Fruit fly (Drosophila melanogaster) whole organism, embryonic: Measurements from ENCODE around the gene CG10343.

Experiments
- Asciz ChIP-seq: fragments of 200-800 bp; sonication (Bioruptor generic); optimal IDR thresholded peaks from 2 replicates; lab custom pipeline; 2017; ENCODE audit warnings: missing biosample characterization, mild to moderate bottlenecking, missing genetic modification characterization, missing genetic modification reagents
- B-H1 ChIP-seq: fragments of 200-800 bp; sonication (Bioruptor generic); IDR thresholded peaks from 3 replicates; pipeline ENCODE4 v1.3.6; 2022; ENCODE audit warnings: missing biosample characterization, missing genetic modification characterization
- Bdp1 ChIP-seq: fragments of 200-800 bp; sonication (Bioruptor generic); optimal IDR thresholded peaks from 3 replicates; lab custom pipeline; 2016; ENCODE audit warnings: missing biosample characterization, missing genetic modification characterization
- Blimp-1 ChIP-seq: fragments of 200-800 bp; sonication (Bioruptor generic); optimal IDR thresholded peaks from 3 replicates; lab custom pipeline; 2018; ENCODE audit warnings: missing biosample characterization, missing genetic modification characterization, mild to moderate bottlenecking, moderate library complexity, missing genetic modification reagents
- CG10267 ChIP-seq: fragments of 200-800 bp; sonication (Bioruptor generic); optimal IDR thresholded peaks from 2 replicates; lab custom pipeline; 2018; ENCODE audit warnings: missing biosample characterization, mild to moderate bottlenecking, missing genetic modification characterization, moderate library complexity
- CG10462 ChIP-seq: fragments of 200-800 bp; sonication (Bioruptor generic); optimal IDR thresholded peaks from 2 replicates; lab custom pipeline; 2016; ENCODE audit warnings: missing biosample characterization, missing genetic modification characterization
- CG10979 ChIP-seq: fragments of 200-800 bp; sonication (Bioruptor generic); optimal IDR thresholded peaks from 2 replicates; lab custom pipeline; 2018; ENCODE audit warnings: missing biosample characterization, mild to moderate bottlenecking, missing genetic modification characterization, moderate library complexity
- CG11085 ChIP-seq: fragments of 200-800 bp; sonication (Bioruptor generic); IDR thresholded peaks from 2 replicates; pipeline ENCODE4 v1.3.6; 2022; ENCODE audit warnings: missing biosample characterization, missing genetic modification characterization
- CG12104 ChIP-seq: fragments of 200-800 bp; sonication (Bioruptor generic); optimal IDR thresholded peaks from 3 replicates; lab custom pipeline; 2016; ENCODE audit warnings: missing biosample characterization, missing genetic modification characterization
- CG12659 ChIP-seq: fragments of 200-800 bp; sonication (Bioruptor generic); optimal IDR thresholded peaks from 3 replicates; lab custom pipeline; 2017; ENCODE audit warnings: mild to moderate bottlenecking, missing biosample characterization, missing genetic modification reagents, missing genetic modification characterization
- CG12769 ChIP-seq: fragments of 200-800 bp; sonication (Bioruptor generic); optimal IDR thresholded peaks from 2 replicates; lab custom pipeline; 2019; ENCODE audit warnings: missing biosample characterization, mild to moderate bottlenecking, missing genetic modification characterization, moderate library complexity
- CG14965 ChIP-seq: fragments of 200-800 bp; sonication (Bioruptor generic); optimal IDR thresholded peaks from 2 replicates; lab custom pipeline; 2016; ENCODE audit warnings: missing biosample characterization, missing genetic modification characterization, borderline replicate concordance
- CG15073 ChIP-seq: fragments of 200-800 bp; sonication (Bioruptor generic); optimal IDR thresholded peaks from 2 replicates; lab custom pipeline; 2016; ENCODE audit warnings: missing biosample characterization, missing genetic modification characterization
- CG15269 ChIP-seq: fragments of 200-800 bp; sonication (Bioruptor generic); optimal IDR thresholded peaks from 2 replicates; lab custom pipeline; 2018; ENCODE audit warnings: missing biosample characterization, mild to moderate bottlenecking, missing genetic modification characterization, moderate library complexity
- CG15479 ChIP-seq: fragments of 200-800 bp; sonication (Bioruptor generic); optimal IDR thresholded peaks from 3 replicates; lab custom pipeline; 2019; ENCODE audit warnings: missing biosample characterization, mild to moderate bottlenecking, missing genetic modification characterization, moderate library complexity
- CG17829 ChIP-seq: fragments of 200-800 bp; optimal IDR thresholded peaks from 2 replicates; lab custom pipeline; 2019; ENCODE audit warnings: missing biosample characterization, mild to moderate bottlenecking, missing genetic modification characterization, moderate library complexity
- CG2875 ChIP-seq: fragments of 200-800 bp; sonication (Bioruptor generic); optimal IDR thresholded peaks from 2 replicates; lab custom pipeline; 2017; ENCODE audit warnings: missing biosample characterization, mild to moderate bottlenecking, missing genetic modification characterization, missing genetic modification reagents
- CG3281 ChIP-seq: fragments of 200-800 bp; sonication (Bioruptor generic); optimal IDR thresholded peaks from 3 replicates; lab custom pipeline; 2017; ENCODE audit warnings: missing biosample characterization, mild to moderate bottlenecking, missing genetic modification characterization
- CG4360 ChIP-seq: fragments of 200-800 bp; sonication (Bioruptor generic); IDR thresholded peaks from 2 replicates; pipeline ENCODE4 v1.3.6; 2022; ENCODE audit warnings: missing biosample characterization, missing genetic modification characterization
- CG5953 ChIP-seq: fragments of 200-800 bp; sonication (Bioruptor generic); IDR thresholded peaks from 2 replicates; pipeline ENCODE4 v1.3.6; 2022; ENCODE audit warnings: missing biosample characterization, missing genetic modification characterization
- CG7928 ChIP-seq: fragments of 200-800 bp; sonication (Bioruptor generic); optimal IDR thresholded peaks from 2 replicates; lab custom pipeline; 2017; ENCODE audit warnings: missing biosample characterization, mild to moderate bottlenecking, missing genetic modification characterization
- CG7963 ChIP-seq: fragments of 200-800 bp; sonication (Bioruptor generic); IDR thresholded peaks from 3 replicates; pipeline ENCODE4 v1.3.6; 2022; ENCODE audit warnings: missing biosample characterization, missing genetic modification characterization; ENCODE audit not compliant: partially characterized antibody
- Deaf1 ChIP-seq: fragments of 200-800 bp; optimal IDR thresholded peaks from 3 replicates; lab custom pipeline; 2019; ENCODE audit warnings: missing biosample characterization, mild to moderate bottlenecking, missing genetic modification characterization, moderate library complexity
- Doc3 ChIP-seq: fragments of 200-800 bp; sonication (Bioruptor generic); IDR thresholded peaks from 3 replicates; pipeline ENCODE4 v1.3.6; 2022; ENCODE audit warnings: missing biosample characterization, missing genetic modification characterization; ENCODE audit not compliant: partially characterized antibody
- Gsc ChIP-seq: fragments of 200-800 bp; sonication (Bioruptor generic); IDR thresholded peaks from 2 replicates; pipeline ENCODE4 v1.3.6; 2022; ENCODE audit warnings: missing biosample characterization, missing genetic modification characterization
- Pdp1 ChIP-seq, 2 experiments: fragments of 200-800 bp; sonication (Bioruptor generic); optimal IDR thresholded peaks; 3 replicates each; lab custom pipeline; 2016; ENCODE audit warnings: missing biosample characterization in 2 of 2, missing genetic modification characterization in 2 of 2, mild to moderate bottlenecking in 1 of 2, moderate library complexity in 1 of 2
- Rx ChIP-seq: fragments of 200-800 bp; sonication (Bioruptor generic); IDR thresholded peaks from 2 replicates; pipeline ENCODE4 v1.3.6; 2022; ENCODE audit warnings: missing biosample characterization, missing genetic modification characterization
- ara ChIP-seq: fragments of 200-800 bp; sonication (Bioruptor generic); IDR thresholded peaks from 2 replicates; pipeline ENCODE4 v1.3.6; 2022; ENCODE audit warnings: missing biosample characterization, missing genetic modification characterization
- az2 ChIP-seq: fragments of 200-800 bp; sonication (Bioruptor generic); optimal IDR thresholded peaks from 3 replicates; lab custom pipeline; 2016; ENCODE audit warnings: missing biosample characterization, missing genetic modification characterization
- bab2 ChIP-seq: fragments of 200-800 bp; sonication (Bioruptor generic); optimal IDR thresholded peaks from 2 replicates; lab custom pipeline; 2016; ENCODE audit warnings: missing biosample characterization, missing genetic modification characterization
- bigmax ChIP-seq: fragments of 200-800 bp; sonication (Bioruptor generic); optimal IDR thresholded peaks from 2 replicates; lab custom pipeline; 2018; ENCODE audit warnings: missing biosample characterization, mild to moderate bottlenecking, missing genetic modification characterization
- corto ChIP-seq: fragments of 200-800 bp; sonication (Bioruptor generic); optimal IDR thresholded peaks from 2 replicates; lab custom pipeline; 2016; ENCODE audit warnings: missing biosample characterization, mild to moderate bottlenecking, missing genetic modification characterization, moderate library complexity
- da ChIP-seq: fragments of 200-800 bp; sonication (Bioruptor generic); optimal IDR thresholded peaks from 2 replicates; lab custom pipeline; 2016; ENCODE audit warnings: missing biosample characterization, missing genetic modification characterization
- dan ChIP-seq: fragments of 200-800 bp; sonication (Bioruptor generic); IDR thresholded peaks from 2 replicates; pipeline ENCODE4 v1.3.6; 2022; ENCODE audit warnings: missing biosample characterization, missing genetic modification characterization
- dmrt99B ChIP-seq: fragments of 200-800 bp; sonication (Bioruptor generic); optimal IDR thresholded peaks from 2 replicates; lab custom pipeline; 2018; ENCODE audit warnings: missing biosample characterization, mild to moderate bottlenecking, missing genetic modification characterization, moderate library complexity
- gfzf ChIP-seq: fragments of 200-800 bp; sonication (Bioruptor generic); optimal IDR thresholded peaks from 2 replicates; lab custom pipeline; 2016; ENCODE audit warnings: missing biosample characterization, mild to moderate bottlenecking, missing genetic modification characterization, moderate library complexity
- gsb-n ChIP-seq: fragments of 200-800 bp; sonication (Bioruptor generic); optimal IDR thresholded peaks from 3 replicates; lab custom pipeline; 2018; ENCODE audit warnings: missing biosample characterization, mild to moderate bottlenecking, missing genetic modification characterization
- klu ChIP-seq: fragments of 200-800 bp; sonication (Bioruptor generic); IDR thresholded peaks from 2 replicates; pipeline ENCODE4 v1.3.6; 2022; ENCODE audit warnings: missing biosample characterization, missing genetic modification characterization
- lmd ChIP-seq: fragments of 200-800 bp; sonication (Bioruptor generic); IDR thresholded peaks from 2 replicates; pipeline ENCODE4 v1.3.6; 2022; ENCODE audit warnings: missing biosample characterization, missing genetic modification characterization
- maf-S ChIP-seq: fragments of 200-800 bp; sonication (Bioruptor generic); optimal IDR thresholded peaks from 2 replicates; lab custom pipeline; 2016; ENCODE audit warnings: missing biosample characterization, missing genetic modification characterization
- mam ChIP-seq: fragments of 200-800 bp; sonication (Bioruptor generic); optimal IDR thresholded peaks from 3 replicates; lab custom pipeline; 2016; ENCODE audit warnings: missing biosample characterization, missing genetic modification characterization
- phol ChIP-seq: fragments of 200-800 bp; sonication (Bioruptor generic); optimal IDR thresholded peaks from 3 replicates; lab custom pipeline; 2018; ENCODE audit warnings: missing biosample characterization, mild to moderate bottlenecking, missing genetic modification characterization, moderate library complexity
- pnt ChIP-seq: fragments of 200-800 bp; sonication (Bioruptor generic); optimal IDR thresholded peaks from 3 replicates; lab custom pipeline; 2016; ENCODE audit warnings: missing biosample characterization, missing genetic modification characterization
- psq ChIP-seq: fragments of 200-800 bp; sonication (Bioruptor generic); optimal IDR thresholded peaks from 2 replicates; lab custom pipeline; 2017; ENCODE audit warnings: missing biosample characterization, missing genetic modification characterization
- so ChIP-seq: fragments of 200-800 bp; sonication (Bioruptor generic); IDR thresholded peaks from 3 replicates; pipeline ENCODE4 v1.3.6; 2022; ENCODE audit warnings: missing biosample characterization, missing genetic modification characterization
- vvl ChIP-seq: fragments of 200-800 bp; sonication (Bioruptor generic); IDR thresholded peaks from 2 replicates; pipeline ENCODE4 v1.3.6; 2022; ENCODE audit warnings: missing biosample characterization, missing genetic modification characterization
- wek ChIP-seq: fragments of 200-800 bp; sonication (Bioruptor generic); optimal IDR thresholded peaks from 3 replicates; lab custom pipeline; 2018; ENCODE audit warnings: missing biosample characterization, mild to moderate bottlenecking, missing genetic modification characterization, moderate library complexity
- zfh1 ChIP-seq: fragments of 200-800 bp; sonication (Bioruptor generic); IDR thresholded peaks from 3 replicates; pipeline ENCODE4 v1.3.6; 2022; ENCODE audit warnings: missing biosample characterization, missing genetic modification characterization

The CG10343 gene

dm6 chr2L:18693877-18694723 lies 9.2 kb upstream of the CG10343 start (continued):
- peak; percentile 49 for TF ChIP-seq CG5953 (GFP tag; lab: Robert Waterston, UW)
- 0 out of 2 replicates have a peak, but pooled peaks have one; percentile 14 for TF ChIP-seq Gsc (GFP tag; lab: Robert Waterston, UW)
- TF ChIP-seq vvl (GFP tag; lab: Robert Waterston, UW), result peak; percentile 73
- TF ChIP-seq CG15269 (tag; lab: Kevin White, UChicago), result peak; percentile 45
- peak; percentile 46 for TF ChIP-seq dmrt99B (tag; lab: Kevin White, UChicago)
- peak; percentile 52 for TF ChIP-seq Rx (GFP tag; lab: Robert Waterston, UW)
- TF ChIP-seq bab2 (GFP tag; lab: Kevin White, UChicago), result peak; percentile 51
- peak; percentile 66 for TF ChIP-seq phol (tag; lab: Kevin White, UChicago)
- peak; percentile 43 for TF ChIP-seq CG3281 (GFP tag; lab: Kevin White, UChicago)
- TF ChIP-seq gfzf (GFP tag; lab: Kevin White, UChicago), result no peak
- TF ChIP-seq lmd (GFP tag; lab: Robert Waterston, UW), result peak; percentile 55
- peak; percentile 62 to 65 for TF ChIP-seq Pdp1 (GFP tag; optimal IDR thresholded peaks at IDR 0.05; lab: Kevin White, UChicago)
- TF ChIP-seq bigmax (GFP tag; lab: Kevin White, UChicago), result no peak
- TF ChIP-seq maf-S, result peak; percentile 50
- TF ChIP-seq Blimp-1, result peak; percentile 48
- TF ChIP-seq klu (GFP tag; lab: Robert Waterston, UW), result no peak
- 0 out of 2 replicates have a peak, but pooled peaks have one; percentile 38 for TF ChIP-seq CG11085 (GFP tag; lab: Robert Waterston, UW)
- TF ChIP-seq CG14965 (GFP tag; lab: Kevin White, UChicago), result no peak
- TF ChIP-seq ara (GFP tag; lab: Robert Waterston, UW), result peak; percentile 64
- TF ChIP-seq so (GFP tag; lab: Robert Waterston, UW), result peak; percentile 53
- peak; percentile 59; the same call in 1 of the 3 replicates for TF ChIP-seq zfh1 (GFP tag; lab: Robert Waterston, UW)
- peak; percentile 59 for TF ChIP-seq CG4360 (GFP tag; lab: Robert Waterston, UW)
- peak; percentile 44 for TF ChIP-seq az2 (GFP tag; lab: Kevin White, UChicago)
- peak; percentile 21 for TF ChIP-seq CG2875
- TF ChIP-seq CG17829 (tag; lab: Kevin White, UChicago), result peak; percentile 30
- TF ChIP-seq CG7963 (GFP tag; lab: Robert Waterston, UW), result no peak
- TF ChIP-seq Asciz (GFP tag; lab: Kevin White, UChicago), result no peak
- peak; percentile 7 for TF ChIP-seq CG15073 (GFP tag; lab: Kevin White, UChicago)
- no peak for TF ChIP-seq dan (GFP tag; lab: Robert Waterston, UW)
- TF ChIP-seq CG12659, result peak; percentile 50
- peak; percentile 5 for TF ChIP-seq CG10267 (tag; lab: Kevin White, UChicago)
- no peak for TF ChIP-seq corto (GFP tag; lab: Kevin White, UChicago)
- peak; percentile 52 for TF ChIP-seq CG12769 (tag; lab: Kevin White, UChicago)
- no peak for TF ChIP-seq Doc3 (GFP tag; lab: Robert Waterston, UW)
- TF ChIP-seq CG7928, result no peak
- TF ChIP-seq CG10979 (tag; lab: Kevin White, UChicago), result peak; percentile 12
- no peak for TF ChIP-seq Bdp1 (GFP tag; lab: Kevin White, UChicago)
- no peak for TF ChIP-seq CG10462 (GFP tag; lab: Kevin White, UChicago)
- TF ChIP-seq mam, result peak; percentile 76
- no peak for TF ChIP-seq wek (GFP tag; lab: Kevin White, UChicago)
- TF ChIP-seq psq (GFP tag; lab: Kevin White, UChicago), result peak; percentile 67
- TF ChIP-seq CG12104 (GFP tag; lab: Kevin White, UChicago), result no peak
- no peak for TF ChIP-seq CG15479 (GFP tag; lab: Kevin White, UChicago)
- peak; percentile 20 for TF ChIP-seq B-H1
- TF ChIP-seq Deaf1 (tag; lab: Kevin White, UChicago), result peak; percentile 26
- TF ChIP-seq pnt (GFP tag; lab: Kevin White, UChicago), result peak; percentile 38
- no peak for TF ChIP-seq da (GFP tag; lab: Kevin White, UChicago)
- TF ChIP-seq gsb-n, result no peak
